In the genomic region with DNA sequence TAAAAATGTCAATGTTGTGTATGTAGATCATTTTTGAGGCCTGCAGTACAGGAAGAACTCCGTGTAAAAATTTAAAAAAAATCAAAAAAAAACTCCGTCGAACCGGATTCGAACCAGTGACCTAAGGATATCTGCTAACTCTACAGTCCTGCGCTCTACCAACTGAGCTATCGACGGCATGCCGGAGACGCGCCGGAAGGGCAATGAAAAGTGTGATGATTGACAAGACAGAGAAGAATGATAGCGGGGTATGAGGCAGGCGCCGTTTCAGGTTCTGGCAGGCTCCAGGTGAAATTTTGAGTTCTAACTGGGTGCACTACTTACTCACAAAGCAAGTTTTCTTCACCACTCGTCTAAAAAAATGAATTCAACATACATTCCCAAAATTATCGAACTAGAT, we compare ENCODE assay signal across 3 worm cellular contexts.
A peak's percentile ranks its signal among the peaks of the same experiment; 100 is the strongest.
TF ChIP-seq lines count a peak whose summit lies in the region.

Gene srz-58 (plus strand): TSS at position 362 of the 400 bp plus-strand sequence.

TF ChIP-seq in whole organism, L4 larva, 104 proteins besides CTCF, POLR2A, EP300 and RAD21:
- no peak for TF ChIP-seq F37D6.2 (tag; optimal IDR thresholded peaks at IDR 0.05; lab: Kevin White, UChicago)
- no peak for TF ChIP-seq jun-1 (tag; optimal IDR thresholded peaks at IDR 0.05; lab: Kevin White, UChicago)
- no peak for TF ChIP-seq unc-130 (GFP tag; optimal IDR thresholded peaks at IDR 0.05; lab: Kevin White, UChicago)
- 0 out of 2 replicates have a peak, but pooled peaks have one; percentile 41 for TF ChIP-seq snpc-1.2 (GFP tag; IDR thresholded peaks at IDR 0.05; lab: Robert Waterston, UW)
- peak; percentile 36; the same call in 1 of the 2 replicates for TF ChIP-seq vab-7 (GFP tag; IDR thresholded peaks at IDR 0.05; lab: Robert Waterston, UW)
- TF ChIP-seq tra-1 (GFP tag; IDR thresholded peaks at IDR 0.05; lab: Robert Waterston, UW): no peak
- TF ChIP-seq hif-1 (tag; optimal IDR thresholded peaks at IDR 0.05; lab: Kevin White, UChicago): no peak
- TF ChIP-seq egl-43 (GFP tag; IDR thresholded peaks at IDR 0.05; lab: Robert Waterston, UW): peak; percentile 53; the same call in 1 of the 2 replicates
- peak; percentile 27; the same call in 1 of the 2 replicates for TF ChIP-seq F44E2.7 (GFP tag; IDR thresholded peaks at IDR 0.05; lab: Robert Waterston, UW)
- peak; percentile 45 for TF ChIP-seq duxl-1 (tag; optimal IDR thresholded peaks at IDR 0.05; lab: Kevin White, UChicago; ENCODE audit: poor library complexity)
- peak; percentile 60; the same call in 1 of the 2 replicates for TF ChIP-seq lim-7 (GFP tag; IDR thresholded peaks at IDR 0.05; lab: Robert Waterston, UW)
- TF ChIP-seq mes-2 (tag; optimal IDR thresholded peaks at IDR 0.05; lab: Kevin White, UChicago; ENCODE audit: poor library complexity, severe bottlenecking): peak; percentile 22
- TF ChIP-seq zip-2 (tag; optimal IDR thresholded peaks at IDR 0.05; lab: Kevin White, UChicago): no peak
- 0 out of 2 replicates have a peak, but pooled peaks have one; percentile 12 for TF ChIP-seq lin-1 (GFP tag; IDR thresholded peaks at IDR 0.05; lab: Robert Waterston, UW)
- no peak for TF ChIP-seq pqm-1 (tag; optimal IDR thresholded peaks at IDR 0.05; lab: Kevin White, UChicago)
- no peak for TF ChIP-seq lin-13 (GFP tag; optimal IDR thresholded peaks at IDR 0.05; lab: Kevin White, UChicago)
- no peak for TF ChIP-seq ZK337.2 (GFP tag; IDR thresholded peaks at IDR 0.05; lab: Robert Waterston, UW)
- TF ChIP-seq T26A8.4 (GFP tag; IDR thresholded peaks at IDR 0.05; lab: Robert Waterston, UW): no peak
TF ChIP-seq in whole organism, L4 larva: peak in this region for 8.

TF ChIP-seq in whole organism, midembryonic, 9 proteins besides CTCF, POLR2A, EP300 and RAD21:
- TF ChIP-seq klf-2 (GFP tag; conservative IDR thresholded peaks at IDR 0.05; lab: Robert Waterston, UW): 0 out of 2 replicates have a peak, but pooled peaks have one; percentile 15
- TF ChIP-seq cog-1 (tag; optimal IDR thresholded peaks at IDR 0.05; lab: Kevin White, UChicago): no peak
- 0 out of 2 replicates have a peak, but pooled peaks have one; percentile 9 for TF ChIP-seq tab-1 (GFP tag; IDR thresholded peaks at IDR 0.05; lab: Robert Waterston, UW)
- no peak for TF ChIP-seq ztf-29 (GFP tag; IDR thresholded peaks at IDR 0.05; lab: Robert Waterston, UW)
- TF ChIP-seq ref-1 (GFP tag; conservative IDR thresholded peaks at IDR 0.05; lab: Robert Waterston, UW): no peak
- TF ChIP-seq T22C8.4 (GFP tag; IDR thresholded peaks at IDR 0.05; lab: Robert Waterston, UW): no peak
- TF ChIP-seq ztf-23 (GFP tag; IDR thresholded peaks at IDR 0.05; lab: Robert Waterston, UW): no peak
- TF ChIP-seq flt-1 (GFP tag; IDR thresholded peaks at IDR 0.05; lab: Robert Waterston, UW): 0 out of 2 replicates have a peak, but pooled peaks have one; percentile 39
- no peak for TF ChIP-seq med-1 (GFP tag; optimal IDR thresholded peaks at IDR 0.05; lab: Kevin White, UChicago; ENCODE audit: insufficient read depth)

TF ChIP-seq in whole organism, young adult, 124 proteins besides CTCF, POLR2A, EP300 and RAD21:
- TF ChIP-seq ceh-100 (GFP tag; IDR thresholded peaks at IDR 0.05; lab: Robert Waterston, UW) (no peak), mcd-1 (GFP tag; IDR thresholded peaks at IDR 0.05; lab: Robert Waterston, UW) (peak; percentile 39; the same call in 1 of the 2 replicates), bed-2 (GFP tag; IDR thresholded peaks at IDR 0.05; lab: Robert Waterston, UW) (no peak), B0261.1 (tag; optimal IDR thresholded peaks at IDR 0.05; lab: Kevin White, UChicago) (peak; percentile 74), nfyb-1 (GFP tag; IDR thresholded peaks at IDR 0.05; lab: Robert Waterston, UW) (0 out of 2 replicates have a peak, but pooled peaks have one; percentile 43), dox-1 (GFP tag; IDR thresholded peaks at IDR 0.05; lab: Robert Waterston, UW) (0 out of 2 replicates have a peak, but pooled peaks have one; percentile 20), die-1 (tag; optimal IDR thresholded peaks at IDR 0.05; lab: Kevin White, UChicago) (peak; percentile 3), hmg-1.2 (GFP tag; IDR thresholded peaks at IDR 0.05; lab: Robert Waterston, UW) (peak; percentile 19; the same call in 1 of the 2 replicates), rpc-1 (optimal IDR thresholded peaks at IDR 0.05; lab: Kevin White, UChicago) (peak; percentile 53), rpc-1 (tag; optimal IDR thresholded peaks at IDR 0.05; lab: Kevin White, UChicago) (peak; percentile 74), tbp1 (GFP tag; optimal IDR thresholded peaks at IDR 0.05; lab: Kevin White, UChicago) (peak; percentile 89), snpc-4 (GFP tag; optimal IDR thresholded peaks at IDR 0.05; lab: Kevin White, UChicago) (peak; percentile 4), snpc-4 (tag; optimal IDR thresholded peaks at IDR 0.05; lab: Kevin White, UChicago) (peak in 2 of 4 experiments; percentile 17 to 68), T26A5.8 (tag; optimal IDR thresholded peaks at IDR 0.05; lab: Kevin White, UChicago) (no peak), attf-6 (GFP tag; IDR thresholded peaks at IDR 0.05; lab: Robert Waterston, UW) (peak; percentile 69; the same call in 1 of the 2 replicates)
TF ChIP-seq in whole organism, young adult: peak in this region for 10.

Comparison
In these comparisons a context has a peak if more than half of its experiments do, and no peak if none do; other contexts are left out.
1. Of the 7 proteins assayed by ChIP-seq in both whole organism, young adult and whole organism, L4 larva: peak only in whole organism, young adult: snpc-4; only in whole organism, L4 larva: none; in both: none; in neither: 6.